Worm (Caenorhabditis elegans): ENCODE results near the gene zyg-12.

The zyg-12 gene

ce11 chrII:4942397-4942796 is 7.3 kb upstream of the zyg-12 start (continued):
- no peak for TF ChIP-seq hlh-12 (tag; optimal IDR thresholded peaks at IDR 0.05)

ce11 chrII:4942829-4943228 is 6.9 kb upstream of the zyg-12 start:
- TF ChIP-seq ama-1 (optimal IDR thresholded peaks at IDR 0.05) (no peak), ama-1 (GFP tag; optimal IDR thresholded peaks at IDR 0.05) (no peak), zim-3 (tag; optimal IDR thresholded peaks at IDR 0.05) (no peak), B0019.2 (GFP tag; conservative IDR thresholded peaks at IDR 0.05) (no peak), ztf-18 (tag; optimal IDR thresholded peaks at IDR 0.05) (no peak), nhr-80 (tag; optimal IDR thresholded peaks at IDR 0.05) (peak; percentile 21)

ce11 chrII:4943849-4944248 is 5.9 kb upstream of the zyg-12 start, which contains the start of gene mdt-4:
mdt-4 (minus strand) TSS chrII:4943949.
- TF ChIP-seq ceh-27 (GFP tag; optimal IDR thresholded peaks at IDR 0.05) (no peak), egrh-3 (GFP tag; IDR thresholded peaks at IDR 0.05) (no peak), ceh-91 (GFP tag; IDR thresholded peaks at IDR 0.05) (no peak), ztf-22 (GFP tag; optimal IDR thresholded peaks at IDR 0.05) (no peak), mel-28 (tag; optimal IDR thresholded peaks at IDR 0.05; ENCODE audit: borderline replicate concordance) (no peak), tbx-9 (tag; optimal IDR thresholded peaks at IDR 0.05; ENCODE audit: borderline replicate concordance) (no peak), sdz-38 (tag; optimal IDR thresholded peaks at IDR 0.05) (no peak), ceh-100 (GFP tag; IDR thresholded peaks at IDR 0.05) (no peak)

ce11 chrII:4945695-4946094 is 4.0 kb upstream of the zyg-12 start, which contains the start of the genes gldi-11 and ZK546.2:
gldi-11 (minus strand) TSS chrII:4945789.
ZK546.2 (plus strand) TSS chrII:4946027.
- TF ChIP-seq attf-3 (GFP tag; conservative IDR thresholded peaks at IDR 0.05): peak; percentile 82
- TF ChIP-seq hsf-1 (GFP tag; IDR thresholded peaks at IDR 0.05): no peak
- no peak for TF ChIP-seq snpc-4 (GFP tag; optimal IDR thresholded peaks at IDR 0.05)
- no peak for TF ChIP-seq snpc-4 (tag; optimal IDR thresholded peaks at IDR 0.05)

ce11 chrII:4946775-4947174 is 2.9 kb upstream of the zyg-12 start:
- TF ChIP-seq unc-130 (GFP tag; optimal IDR thresholded peaks at IDR 0.05): no peak
- peak; percentile 23 for TF ChIP-seq ZK185.1 (tag; optimal IDR thresholded peaks at IDR 0.05; ENCODE audit: poor library complexity, severe bottlenecking)

- TF ChIP-seq ekl-4 (GFP tag; IDR thresholded peaks at IDR 0.05) (0 out of 2 replicates have a peak, but pooled peaks have one; percentile 17), Y53G8AR.9 (GFP tag; conservative IDR thresholded peaks at IDR 0.05) (0 out of 2 replicates have a peak, but pooled peaks have one; percentile 47), tbx-9 (tag; optimal IDR thresholded peaks at IDR 0.05; ENCODE audit: borderline replicate concordance) (no peak), attf-6 (GFP tag; IDR thresholded peaks at IDR 0.05) (no peak), ccch-3 (GFP tag; optimal IDR thresholded peaks at IDR 0.05) (no peak), nfyb-1 (GFP tag; IDR thresholded peaks at IDR 0.05) (0 out of 2 replicates have a peak, but pooled peaks have one; percentile 10), B0336.3 (GFP tag; IDR thresholded peaks at IDR 0.05) (peak; percentile 62; the same call in 1 of the 2 replicates), snpc-3.4 (tag; optimal IDR thresholded peaks at IDR 0.05) (peak; percentile 46), mes-4 (tag; optimal IDR thresholded peaks at IDR 0.05) (no peak), hrde-1 (tag; optimal IDR thresholded peaks at IDR 0.05; ENCODE audit: borderline replicate concordance) (peak; percentile 13), madf-6 (GFP tag; IDR thresholded peaks at IDR 0.05) (peak; percentile 43), attf-3 (GFP tag; conservative IDR thresholded peaks at IDR 0.05) (no peak), repo-1 (tag; optimal IDR thresholded peaks at IDR 0.05) (peak; percentile 63), ztf-3 (GFP tag; optimal IDR thresholded peaks at IDR 0.05) (no peak), madf-3 (GFP tag; IDR thresholded peaks at IDR 0.05) (no peak), nfya-1 (tag; optimal IDR thresholded peaks at IDR 0.05; ENCODE audit: borderline replicate concordance, insufficient read depth) (no peak), ceh-58 (GFP tag; IDR thresholded peaks at IDR 0.05) (no peak), egl-18 (GFP tag; IDR thresholded peaks at IDR 0.05) (0 out of 2 replicates have a peak, but pooled peaks have one; percentile 54), C17E4.6 (GFP tag; IDR thresholded peaks at IDR 0.05) (peak; percentile 52; the same call in 1 of the 2 replicates), hmg-1.2 (GFP tag; IDR thresholded peaks at IDR 0.05) (peak; percentile 4; the same call in 1 of the 2 replicates)
These were observed 1.6 kb upstream of the zyg-12 start for ce11 chrII:4948118-4948517.
